Fruit fly (Drosophila melanogaster) whole organism, embryonic: ENCODE data around the gene fry.

ENCODE experiments used
- Atf6 ChIP-seq: fragments of 200-800 bp; sonication (Bioruptor generic); IDR thresholded peaks from 2 replicates; pipeline ENCODE4 v1.3.6; 2022; ENCODE audit warnings: missing biosample characterization, missing genetic modification characterization
- Bdp1 ChIP-seq: fragments of 200-800 bp; sonication (Bioruptor generic); optimal IDR thresholded peaks from 3 replicates; lab custom pipeline; 2016; ENCODE audit warnings: missing biosample characterization, missing genetic modification characterization
- Bteb2 ChIP-seq: fragments of 200-800 bp; sonication (Bioruptor generic); optimal IDR thresholded peaks from 2 replicates; lab custom pipeline; 2016; ENCODE audit warnings: missing biosample characterization, missing genetic modification characterization
- CG10209 ChIP-seq: fragments of 200-800 bp; sonication (Bioruptor generic); optimal IDR thresholded peaks from 3 replicates; lab custom pipeline; 2017; ENCODE audit warnings: missing biosample characterization, mild to moderate bottlenecking, missing genetic modification characterization, missing genetic modification reagents
- CG10959 ChIP-seq: fragments of 200-800 bp; sonication (Bioruptor generic); IDR thresholded peaks from 2 replicates; pipeline ENCODE4 v1.3.6; 2022; ENCODE audit warnings: missing biosample characterization, missing genetic modification characterization
- CG12299 ChIP-seq: fragments of 200-800 bp; sonication (Bioruptor generic); optimal IDR thresholded peaks from 2 replicates; lab custom pipeline; 2018; ENCODE audit warnings: missing biosample characterization, mild to moderate bottlenecking, missing genetic modification characterization
- CG14050 ChIP-seq: fragments of 200-800 bp; sonication (Bioruptor generic); IDR thresholded peaks from 3 replicates; pipeline ENCODE4 v1.3.6; 2022; ENCODE audit warnings: missing biosample characterization, missing genetic modification characterization
- CG14667 ChIP-seq: fragments of 200-800 bp; sonication (Bioruptor generic); IDR thresholded peaks from 2 replicates; pipeline ENCODE4 v1.3.6; 2022; ENCODE audit warnings: missing biosample characterization, missing genetic modification characterization
- CG14860 ChIP-seq: fragments of 200-800 bp; sonication (Bioruptor generic); IDR thresholded peaks from 3 replicates; pipeline ENCODE4 v1.3.6; 2022; ENCODE audit warnings: missing biosample characterization, missing genetic modification characterization; ENCODE audit not compliant: partially characterized antibody
- CG15479 ChIP-seq: fragments of 200-800 bp; sonication (Bioruptor generic); optimal IDR thresholded peaks from 3 replicates; lab custom pipeline; 2019; ENCODE audit warnings: missing biosample characterization, mild to moderate bottlenecking, missing genetic modification characterization, moderate library complexity
- CG1603 ChIP-seq: fragments of 200-800 bp; sonication (Bioruptor generic); optimal IDR thresholded peaks from 2 replicates; lab custom pipeline; 2019; ENCODE audit warnings: missing biosample characterization, mild to moderate bottlenecking, missing genetic modification characterization, moderate library complexity
- CG18476 ChIP-seq: fragments of 200-800 bp; sonication (Bioruptor generic); optimal IDR thresholded peaks from 2 replicates; lab custom pipeline; 2016; ENCODE audit warnings: missing biosample characterization, mild to moderate bottlenecking, missing genetic modification characterization
- CG2678 ChIP-seq: fragments of 200-800 bp; sonication (Bioruptor generic); optimal IDR thresholded peaks from 3 replicates; lab custom pipeline; 2019; ENCODE audit warnings: missing biosample characterization, mild to moderate bottlenecking, missing genetic modification characterization, moderate library complexity
- CG31388 ChIP-seq: fragments of 200-800 bp; sonication (Bioruptor generic); optimal IDR thresholded peaks from 2 replicates; lab custom pipeline; 2016; ENCODE audit warnings: missing biosample characterization, missing genetic modification characterization
- CG4854 ChIP-seq: fragments of 200-800 bp; sonication (Bioruptor generic); optimal IDR thresholded peaks from 2 replicates; lab custom pipeline; 2016; ENCODE audit warnings: missing biosample characterization, missing genetic modification characterization, inconsistent platforms
- CG5953 ChIP-seq: fragments of 200-800 bp; sonication (Bioruptor generic); IDR thresholded peaks from 2 replicates; pipeline ENCODE4 v1.3.6; 2022; ENCODE audit warnings: missing biosample characterization, missing genetic modification characterization
- CG6791 ChIP-seq: fragments of 200-800 bp; sonication (Bioruptor generic); IDR thresholded peaks from 3 replicates; pipeline ENCODE4 v1.3.6; 2022; ENCODE audit warnings: missing biosample characterization, missing genetic modification characterization; ENCODE audit not compliant: partially characterized antibody
- CG9797 ChIP-seq: fragments of 200-800 bp; sonication (Bioruptor generic); optimal IDR thresholded peaks from 3 replicates; lab custom pipeline; 2018; ENCODE audit warnings: missing biosample characterization, mild to moderate bottlenecking, missing genetic modification characterization
- CG9817 ChIP-seq: fragments of 200-800 bp; sonication (Bioruptor generic); optimal IDR thresholded peaks from 2 replicates; lab custom pipeline; 2018; ENCODE audit warnings: missing biosample characterization, mild to moderate bottlenecking, missing genetic modification characterization, moderate library complexity
- CTCF ChIP-seq: fragments of 200-800 bp; sonication (Bioruptor generic); optimal IDR thresholded peaks from 2 replicates; lab custom pipeline; 2017; ENCODE audit warnings: missing biosample characterization, mild to moderate bottlenecking, missing genetic modification characterization, moderate library complexity
- Fer1 ChIP-seq: fragments of 200-800 bp; sonication (Bioruptor generic); optimal IDR thresholded peaks from 2 replicates; lab custom pipeline; 2017; ENCODE audit warnings: missing biosample characterization, mild to moderate bottlenecking, missing genetic modification characterization
- H2.0 ChIP-seq: fragments of 200-800 bp; sonication (Bioruptor generic); IDR thresholded peaks from 2 replicates; pipeline ENCODE4 v1.3.6; 2022; ENCODE audit warnings: missing biosample characterization, missing genetic modification characterization
- HmgD ChIP-seq: fragments of 200-800 bp; sonication (Bioruptor generic); optimal IDR thresholded peaks from 3 replicates; lab custom pipeline; 2016; ENCODE audit warnings: missing biosample characterization, missing genetic modification characterization
- Nf-YB ChIP-seq: fragments of 200-800 bp; sonication (Bioruptor generic); optimal IDR thresholded peaks from 3 replicates; lab custom pipeline; 2019; ENCODE audit warnings: missing biosample characterization, mild to moderate bottlenecking, missing genetic modification characterization, moderate library complexity
- Nf-YC ChIP-seq: fragments of 200-800 bp; optimal IDR thresholded peaks from 3 replicates; lab custom pipeline; 2019; ENCODE audit warnings: missing biosample characterization, mild to moderate bottlenecking, missing genetic modification characterization, moderate library complexity
- Oaz ChIP-seq: fragments of 200-800 bp; sonication (Bioruptor generic); IDR thresholded peaks from 2 replicates; pipeline ENCODE4 v1.3.6; 2022; ENCODE audit warnings: missing biosample characterization, missing genetic modification characterization
- Optix ChIP-seq: fragments of 200-800 bp; sonication (Bioruptor generic); IDR thresholded peaks from 3 replicates; pipeline ENCODE4 v1.3.6; 2022; ENCODE audit warnings: missing biosample characterization, missing genetic modification characterization
- Trl ChIP-seq, 3 experiments: fragments of >200 bp in 2 of 3; fragments of 200-800 bp in 1 of 3; sonication (Bioruptor generic) in 1 of 3; optimal IDR thresholded peaks; 2 replicates in 1 of 3; 3 replicates in 2 of 3; lab custom pipeline; 2016 to 2017; ENCODE audit warnings: missing biosample characterization in 1 of 3, missing genetic modification characterization in 1 of 3
- chm ChIP-seq: fragments of 200-800 bp; sonication (Bioruptor generic); IDR thresholded peaks from 2 replicates; pipeline ENCODE4 v1.3.6; 2022; ENCODE audit warnings: missing biosample characterization, missing genetic modification characterization
- dati ChIP-seq: fragments of 200-800 bp; sonication (Bioruptor generic); IDR thresholded peaks from 2 replicates; pipeline ENCODE4 v1.3.6; 2022; ENCODE audit warnings: missing biosample characterization, missing genetic modification characterization
- disco-r ChIP-seq: fragments of 200-800 bp; sonication (Bioruptor generic); optimal IDR thresholded peaks from 2 replicates; lab custom pipeline; 2016; ENCODE audit warnings: missing biosample characterization, missing genetic modification characterization
- fu2 ChIP-seq: fragments of 200-800 bp; sonication (Bioruptor generic); optimal IDR thresholded peaks from 2 replicates; lab custom pipeline; 2016; ENCODE audit warnings: missing biosample characterization, missing genetic modification characterization
- gcm2 ChIP-seq: fragments of 200-800 bp; sonication (Bioruptor generic); optimal IDR thresholded peaks from 2 replicates; lab custom pipeline; 2016; ENCODE audit warnings: missing biosample characterization, missing genetic modification characterization
- grau ChIP-seq: fragments of 200-800 bp; optimal IDR thresholded peaks from 3 replicates; lab custom pipeline; 2019; ENCODE audit warnings: missing biosample characterization, mild to moderate bottlenecking, missing genetic modification characterization, moderate library complexity
- hkb ChIP-seq, 2 experiments: fragments of 200-800 bp in 1 of 2; fragments of >200 bp in 1 of 2; sonication (Bioruptor generic) in 1 of 2; IDR thresholded peaks in 1 of 2; optimal IDR thresholded peaks in 1 of 2; 2 replicates each; pipeline versions ENCODE4 v1.3.6 to Lab custom; 2017 to 2022; ENCODE audit warnings: missing biosample characterization in 1 of 2, missing genetic modification characterization in 1 of 2
- jigr1 ChIP-seq: fragments of 200-800 bp; sonication (Bioruptor generic); IDR thresholded peaks from 3 replicates; pipeline ENCODE4 v1.3.6; 2022; ENCODE audit warnings: missing biosample characterization, missing genetic modification characterization
- jumu ChIP-seq: fragments of 200-800 bp; sonication (Bioruptor generic); optimal IDR thresholded peaks from 3 replicates; lab custom pipeline; 2016; ENCODE audit warnings: missing biosample characterization, missing genetic modification characterization
- psq ChIP-seq: fragments of 200-800 bp; sonication (Bioruptor generic); optimal IDR thresholded peaks from 2 replicates; lab custom pipeline; 2017; ENCODE audit warnings: missing biosample characterization, missing genetic modification characterization
- sc ChIP-seq, 3 experiments: fragments of >200 bp in 2 of 3; fragments of 200-800 bp in 1 of 3; sonication (Bioruptor generic) in 1 of 3; optimal IDR thresholded peaks; 2 replicates in 2 of 3; 3 replicates in 1 of 3; lab custom pipeline; 2017; ENCODE audit warnings: mild to moderate bottlenecking in 1 of 3, missing biosample characterization in 1 of 3, missing genetic modification characterization in 1 of 3, missing genetic modification reagents in 1 of 3
- sens-2 ChIP-seq: fragments of 200-800 bp; sonication (Bioruptor generic); IDR thresholded peaks from 2 replicates; pipeline ENCODE4 v1.3.6; 2022; ENCODE audit warnings: missing biosample characterization, missing genetic modification characterization
- sqz ChIP-seq: fragments of 200-800 bp; sonication (Bioruptor generic); optimal IDR thresholded peaks from 3 replicates; lab custom pipeline; 2018; ENCODE audit warnings: missing biosample characterization, mild to moderate bottlenecking, missing genetic modification characterization
- sr ChIP-seq: fragments of 200-800 bp; sonication (Bioruptor generic); IDR thresholded peaks from 3 replicates; pipeline ENCODE4 v1.3.6; 2022; ENCODE audit warnings: missing biosample characterization, missing genetic modification characterization
- tna ChIP-seq: fragments of 200-800 bp; sonication (Bioruptor generic); IDR thresholded peaks from 2 replicates; pipeline ENCODE4 v1.3.6; 2022; ENCODE audit warnings: missing biosample characterization, missing genetic modification characterization; ENCODE audit not compliant: partially characterized antibody
- toy ChIP-seq: fragments of 200-800 bp; sonication (Bioruptor generic); IDR thresholded peaks from 2 replicates; pipeline ENCODE4 v1.3.6; 2022; ENCODE audit warnings: missing biosample characterization, missing genetic modification characterization
- ttk ChIP-seq: fragments of 200-800 bp; sonication (Bioruptor generic); IDR thresholded peaks from 2 replicates; pipeline ENCODE4 v2.1.2; 2022; ENCODE audit warnings: missing biosample characterization, missing genetic modification characterization
- wor ChIP-seq: fragments of 200-800 bp; sonication (Bioruptor generic); IDR thresholded peaks from 2 replicates; pipeline ENCODE4 v1.3.6; 2022; ENCODE audit warnings: missing biosample characterization, missing genetic modification characterization
- zen ChIP-seq: fragments of 200-800 bp; sonication (Bioruptor generic); optimal IDR thresholded peaks from 3 replicates; lab custom pipeline; 2018; ENCODE audit warnings: missing biosample characterization, mild to moderate bottlenecking, missing genetic modification characterization, moderate library complexity
- zfh1 ChIP-seq: fragments of 200-800 bp; sonication (Bioruptor generic); IDR thresholded peaks from 3 replicates; pipeline ENCODE4 v1.3.6; 2022; ENCODE audit warnings: missing biosample characterization, missing genetic modification characterization

Gene fry

dm6 chr3L:9713828-9714536 lies 35.1 kb upstream of the fry start, which contains the start of gene vsg (continued):
- TF ChIP-seq Bteb2 (GFP tag; lab: Kevin White, UChicago) (peak; percentile 26), Optix (GFP tag; lab: Robert Waterston, UW) (peak; percentile 42; the same call in 1 of the 3 replicates), Atf6 (GFP tag; lab: Robert Waterston, UW) (peak; percentile 50; the same call in 1 of the 2 replicates), Bdp1 (GFP tag; lab: Kevin White, UChicago) (no peak), toy (GFP tag; lab: Robert Waterston, UW) (peak; percentile 60; the same call in 1 of the 2 replicates), CG1603 (tag; lab: Kevin White, UChicago) (peak; percentile 67), CG15479 (GFP tag; lab: Kevin White, UChicago) (no peak), fu2 (GFP tag; lab: Kevin White, UChicago) (no peak), CG9817 (tag; lab: Kevin White, UChicago) (peak; percentile 83), CG6791 (GFP tag; lab: Robert Waterston, UW) (peak; percentile 91), psq (peak; percentile 37), zfh1 (GFP tag; lab: Robert Waterston, UW) (peak; percentile 5; the same call in 1 of the 3 replicates), CG10959 (GFP tag; lab: Robert Waterston, UW) (no peak), CG31388 (GFP tag; lab: Kevin White, UChicago) (peak; percentile 5), zen (peak; percentile 58), wor (GFP tag; lab: Robert Waterston, UW) (peak; percentile 50; the same call in 1 of the 2 replicates), sqz (GFP tag; lab: Kevin White, UChicago) (no peak), CG18476 (peak; percentile 75), disco-r (GFP tag; lab: Kevin White, UChicago) (no peak), jumu (peak; percentile 19), Oaz (GFP tag; lab: Robert Waterston, UW) (no peak; the same call in 1 of the 2 replicates), sr (no peak), CG14050 (no peak), Nf-YB (GFP tag; lab: Kevin White, UChicago) (peak; percentile 72), ttk (GFP tag; lab: Robert Waterston, UW) (peak; percentile 66), CG12299 (peak; percentile 29), sc (optimal IDR thresholded peaks at IDR 0.05; lab: Kevin White, UChicago) (no peak), sc (GFP tag; optimal IDR thresholded peaks at IDR 0.05; lab: Kevin White, UChicago) (peak; percentile 70), H2.0 (GFP tag; lab: Robert Waterston, UW) (peak; percentile 42), grau (tag; lab: Kevin White, UChicago) (peak; percentile 88), chm (peak; percentile 52; the same call in 1 of the 2 replicates), gcm2 (GFP tag; lab: Kevin White, UChicago) (peak; percentile 66), HmgD (GFP tag; lab: Kevin White, UChicago) (peak; percentile 39), Fer1 (GFP tag; lab: Kevin White, UChicago) (peak; percentile 63), CG9797 (GFP tag; lab: Kevin White, UChicago) (peak; percentile 54), jigr1 (GFP tag; lab: Robert Waterston, UW) (peak; percentile 56; the same call in 1 of the 3 replicates), CG14860 (GFP tag; lab: Robert Waterston, UW) (peak; percentile 72), Nf-YC (tag; lab: Kevin White, UChicago) (peak; percentile 85), tna (GFP tag; lab: Robert Waterston, UW) (peak; percentile 74), CG10209 (GFP tag; lab: Kevin White, UChicago) (peak; percentile 82), hkb (optimal IDR thresholded peaks at IDR 0.05; lab: Kevin White, UChicago) (no peak), hkb (GFP tag; IDR thresholded peaks at IDR 0.05; lab: Robert Waterston, UW) (peak; percentile 53; the same call in 1 of the 2 replicates), CG2678 (peak; percentile 90), dati (no peak), CTCF (peak; percentile 0), sens-2 (GFP tag; lab: Robert Waterston, UW) (no peak), Trl (optimal IDR thresholded peaks at IDR 0.05; lab: Kevin White, UChicago) (no peak), Trl (GFP tag; optimal IDR thresholded peaks at IDR 0.05; lab: Kevin White, UChicago) (peak; percentile 28), CG4854 (peak; percentile 6), CG5953 (GFP tag; lab: Robert Waterston, UW) (peak; percentile 34; the same call in 1 of the 2 replicates), CG14667 (GFP tag; lab: Robert Waterston, UW) (peak; percentile 63)
